Fruit fly (Drosophila melanogaster) whole organism, embryonic: ENCODE results near the gene CG17930.

Experiments
- Asciz ChIP-seq: fragments of 200-800 bp; sonication (Bioruptor generic); optimal IDR thresholded peaks from 2 replicates; lab custom pipeline; 2017; ENCODE audit warnings: missing biosample characterization, mild to moderate bottlenecking, missing genetic modification characterization, missing genetic modification reagents
- Bdp1 ChIP-seq: fragments of 200-800 bp; sonication (Bioruptor generic); optimal IDR thresholded peaks from 3 replicates; lab custom pipeline; 2016; ENCODE audit warnings: missing biosample characterization, missing genetic modification characterization
- CG10366 ChIP-seq: fragments of 200-800 bp; sonication (Bioruptor generic); IDR thresholded peaks from 2 replicates; pipeline ENCODE4 v1.3.6; 2022; ENCODE audit warnings: missing biosample characterization, missing genetic modification characterization
- CG14014 ChIP-seq: fragments of 200-800 bp; sonication (Bioruptor generic); IDR thresholded peaks from 2 replicates; pipeline ENCODE4 v1.3.6; 2022; ENCODE audit warnings: missing biosample characterization, missing genetic modification characterization
- CG15073 ChIP-seq: fragments of 200-800 bp; sonication (Bioruptor generic); optimal IDR thresholded peaks from 2 replicates; lab custom pipeline; 2016; ENCODE audit warnings: missing biosample characterization, missing genetic modification characterization
- CG2875 ChIP-seq: fragments of 200-800 bp; sonication (Bioruptor generic); optimal IDR thresholded peaks from 2 replicates; lab custom pipeline; 2017; ENCODE audit warnings: missing biosample characterization, mild to moderate bottlenecking, missing genetic modification characterization, missing genetic modification reagents
- CG7839 ChIP-seq: fragments of 200-800 bp; sonication (Bioruptor generic); optimal IDR thresholded peaks from 3 replicates; lab custom pipeline; 2018; ENCODE audit warnings: missing biosample characterization, mild to moderate bottlenecking, missing genetic modification characterization, moderate library complexity
- Gug ChIP-seq: fragments of 200-800 bp; sonication (Bioruptor generic); IDR thresholded peaks from 4 replicates; pipeline ENCODE4 v1.3.6; 2022; ENCODE audit warnings: missing biosample characterization, missing genetic modification characterization
- H15 ChIP-seq: fragments of 200-800 bp; sonication (Bioruptor generic); IDR thresholded peaks from 3 replicates; pipeline ENCODE4 v1.3.6; 2022; ENCODE audit warnings: missing biosample characterization, missing genetic modification characterization
- dmrt99B ChIP-seq: fragments of 200-800 bp; sonication (Bioruptor generic); optimal IDR thresholded peaks from 2 replicates; lab custom pipeline; 2018; ENCODE audit warnings: missing biosample characterization, mild to moderate bottlenecking, missing genetic modification characterization, moderate library complexity
- gem ChIP-seq: fragments of 200-800 bp; sonication (Bioruptor generic); optimal IDR thresholded peaks from 2 replicates; lab custom pipeline; 2019; ENCODE audit warnings: missing biosample characterization, mild to moderate bottlenecking, missing genetic modification characterization, moderate library complexity
- hth ChIP-seq: fragments of >200 bp; optimal IDR thresholded peaks from 2 replicates; lab custom pipeline; 2017; ENCODE audit warnings: inconsistent platforms

- TF ChIP-seq hth, result no peak
- no peak for TF ChIP-seq Asciz (GFP tag; lab: Kevin White, UChicago)
- TF ChIP-seq CG7839, result no peak
- no peak for TF ChIP-seq gem
- no peak for TF ChIP-seq CG15073 (GFP tag; lab: Kevin White, UChicago)
- TF ChIP-seq CG2875, result no peak
- TF ChIP-seq Bdp1 (GFP tag; lab: Kevin White, UChicago), result no peak
- no peak for TF ChIP-seq CG14014 (GFP tag; lab: Robert Waterston, UW)
- TF ChIP-seq CG10366 (GFP tag; lab: Robert Waterston, UW), result no peak
- TF ChIP-seq dmrt99B (tag; lab: Kevin White, UChicago), result no peak
- no peak for TF ChIP-seq H15 (GFP tag; lab: Robert Waterston, UW)
- TF ChIP-seq Gug, result no peak
Measured at dm6 chr3R:16325192-16325591, 2.5 kb upstream of the CG17930 start, which contains the start of gene CG17929.
